Worm (Caenorhabditis elegans) whole organism, early embryonic: ENCODE results near the gene M18.3.

ENCODE experiments used
- ama-1 ChIP-seq: fragments of 150-350 bp; optimal IDR thresholded peaks from 2 replicates; lab custom pipeline; 2014
- ceh-36 ChIP-seq: sonication (generic microtip); optimal IDR thresholded peaks from 2 replicates; lab custom pipeline; 2016; ENCODE audit warnings: missing genetic modification characterization, inconsistent platforms, missing compliant biosample characterization
- hmbx-1 ChIP-seq: sonication (generic microtip); optimal IDR thresholded peaks from 2 replicates; lab custom pipeline; 2016; ENCODE audit warnings: mild to moderate bottlenecking, missing genetic modification characterization, missing compliant biosample characterization
- hnd-1 ChIP-seq: sonication (generic microtip); optimal IDR thresholded peaks from 2 replicates; lab custom pipeline; 2016; ENCODE audit warnings: missing genetic modification characterization, missing compliant biosample characterization
- tra-4 ChIP-seq: sonication (generic microtip); optimal IDR thresholded peaks from 2 replicates; lab custom pipeline; 2017; ENCODE audit warnings: missing genetic modification characterization, missing compliant biosample characterization

DNA sequence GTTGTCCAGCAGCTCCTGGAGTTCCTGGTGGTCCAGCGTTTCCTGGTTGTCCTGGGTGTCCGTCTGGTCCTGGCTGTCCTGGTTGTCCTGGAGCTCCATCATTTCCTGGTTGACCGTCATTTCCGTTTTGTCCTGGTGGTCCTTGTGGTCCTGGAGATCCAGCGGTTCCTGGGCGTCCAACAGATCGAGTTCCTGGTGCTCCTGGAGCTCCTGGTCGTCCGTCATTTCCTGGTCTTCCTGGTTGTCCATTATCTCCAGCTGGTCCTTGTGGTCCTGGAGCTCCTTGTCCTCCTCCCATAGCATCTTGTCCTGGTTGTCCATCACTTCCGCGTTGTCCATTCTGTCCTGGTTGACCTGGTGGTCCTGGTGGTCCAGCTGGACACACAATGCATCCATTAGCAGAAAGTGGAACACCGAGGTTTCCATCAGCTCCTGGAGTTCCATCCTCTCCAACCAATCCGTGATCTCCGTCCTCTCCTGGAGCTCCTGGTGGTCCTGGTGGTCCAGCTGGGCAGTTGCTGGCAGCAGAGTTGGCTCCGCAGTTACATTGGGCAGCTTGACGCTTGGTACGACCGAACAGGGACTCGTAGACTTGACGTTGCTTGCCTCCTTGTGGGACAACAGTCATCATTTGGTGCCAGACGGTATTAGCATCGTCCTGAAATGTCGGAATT lies 3.5 kb downstream of the M18.3 start:
- no peak for TF ChIP-seq tra-4
- no peak for TF ChIP-seq hnd-1 (tag; lab: Kevin White, UChicago)
- TF ChIP-seq ama-1 (lab: Kevin White, UChicago) = no peak
- TF ChIP-seq hmbx-1 (tag; lab: Kevin White, UChicago) = no peak
- no peak for TF ChIP-seq ceh-36 (tag; lab: Kevin White, UChicago)
